Worm (Caenorhabditis elegans) whole organism, L1 larva: Measurements from ENCODE around the gene far-5.

ENCODE experiments used
- C04F5.9 ChIP-seq: sonication (generic microtip); optimal IDR thresholded peaks from 2 replicates; lab custom pipeline; 2016; ENCODE audit warnings: missing genetic modification characterization, missing compliant biosample characterization
- C34B4.2 ChIP-seq: sonication (generic microtip); optimal IDR thresholded peaks from 2 replicates; lab custom pipeline; 2017; ENCODE audit warnings: mild to moderate bottlenecking, missing genetic modification characterization, missing compliant biosample characterization
- Y116A8C.19 ChIP-seq: sonication (generic microtip); optimal IDR thresholded peaks from 2 replicates; lab custom pipeline; 2016; ENCODE audit warnings: missing compliant biosample characterization, missing genetic modification characterization, borderline replicate concordance
- aha-1 ChIP-seq: fragments of 150-350 bp; optimal IDR thresholded peaks from 2 replicates; lab custom pipeline; 2014; ENCODE audit warnings: missing biosample characterization, missing genetic modification characterization
- ama-1 ChIP-seq: fragments of 150-350 bp; optimal IDR thresholded peaks from 2 replicates; lab custom pipeline; 2014
- blmp-1 ChIP-seq: fragments of 150-350 bp; optimal IDR thresholded peaks from 2 replicates; lab custom pipeline; 2014; ENCODE audit warnings: missing biosample characterization, missing genetic modification characterization
- ces-1 ChIP-seq: fragments of 150-350 bp; optimal IDR thresholded peaks from 2 replicates; lab custom pipeline; 2014; ENCODE audit warnings: missing biosample characterization, missing genetic modification reagents, missing genetic modification characterization
- elt-2 ChIP-seq: sonication (generic microtip); optimal IDR thresholded peaks from 2 replicates; lab custom pipeline; 2016; ENCODE audit warnings: missing genetic modification characterization, mild to moderate bottlenecking, inconsistent platforms, missing compliant biosample characterization, missing genetic modification reagents
- elt-3 ChIP-seq, 6 experiments: fragments of 150-350 bp in 1 of 6; sonication (generic microtip); optimal IDR thresholded peaks; 2 replicates each; lab custom pipeline; 2017 to 2018; ENCODE audit warnings: missing biosample characterization in 6 of 6, missing genetic modification characterization in 6 of 6, inconsistent platforms in 1 of 6
- fkh-10 ChIP-seq: sonication (generic microtip); optimal IDR thresholded peaks from 2 replicates; lab custom pipeline; 2017; ENCODE audit warnings: missing biosample characterization, missing genetic modification reagents, missing genetic modification characterization
- fkh-4 ChIP-seq: sonication (generic microtip); optimal IDR thresholded peaks from 2 replicates; lab custom pipeline; 2016; ENCODE audit warnings: missing compliant biosample characterization, missing genetic modification characterization, borderline replicate concordance
- fkh-8 ChIP-seq: sonication (generic microtip); optimal IDR thresholded peaks from 2 replicates; lab custom pipeline; 2016; ENCODE audit warnings: mild to moderate bottlenecking, missing genetic modification characterization, missing compliant biosample characterization
- fos-1 ChIP-seq: fragments of 150-350 bp; optimal IDR thresholded peaks from 2 replicates; lab custom pipeline; 2014; ENCODE audit warnings: missing biosample characterization, missing genetic modification characterization
- grh-1 ChIP-seq: fragments of 200-800 bp; sonication (Bioruptor generic); IDR thresholded peaks from 2 replicates; pipeline ENCODE4 v1.3.6; 2022; ENCODE audit warnings: missing genetic modification reagents, missing genetic modification characterization, missing compliant biosample characterization
- irx-1 ChIP-seq: sonication (generic microtip); optimal IDR thresholded peaks from 2 replicates; lab custom pipeline; 2016; ENCODE audit warnings: missing genetic modification characterization, missing compliant biosample characterization
- jun-1 ChIP-seq: fragments of 150-350 bp; optimal IDR thresholded peaks from 2 replicates; lab custom pipeline; 2014; ENCODE audit warnings: missing biosample characterization, missing genetic modification reagents, missing genetic modification characterization
- lin-14 ChIP-seq: fragments of 200-800 bp; sonication (Bioruptor generic); optimal IDR thresholded peaks from 2 replicates; lab custom pipeline; 2018; ENCODE audit warnings: mild to moderate bottlenecking, missing genetic modification characterization, moderate library complexity, missing compliant biosample characterization
- lsy-2 ChIP-seq, 2 experiments: fragments of 150-350 bp; optimal IDR thresholded peaks; 2 replicates each; lab custom pipeline; 2014; ENCODE audit warnings: missing biosample characterization in 2 of 2, missing genetic modification characterization in 2 of 2
- mdl-1 ChIP-seq, 2 experiments: fragments of 150-350 bp; optimal IDR thresholded peaks; 2 replicates each; lab custom pipeline; 2014 to 2017; ENCODE audit warnings: missing biosample characterization in 2 of 2, missing genetic modification characterization in 2 of 2, inconsistent platforms in 1 of 2
- nhr-12 ChIP-seq: sonication (generic microtip); optimal IDR thresholded peaks from 2 replicates; lab custom pipeline; 2017; ENCODE audit warnings: missing biosample characterization, missing genetic modification characterization
- nhr-20 ChIP-seq: sonication (generic microtip); optimal IDR thresholded peaks from 2 replicates; lab custom pipeline; 2016; ENCODE audit warnings: mild to moderate bottlenecking, missing genetic modification characterization, missing compliant biosample characterization
- nhr-28 ChIP-seq: fragments of 150-350 bp; optimal IDR thresholded peaks from 2 replicates; lab custom pipeline; 2014; ENCODE audit warnings: missing biosample characterization, missing genetic modification characterization
- nhr-85 ChIP-seq: sonication (generic microtip); peaks from one replicate; lab custom pipeline; 2016; ENCODE audit warnings: missing genetic modification characterization, inconsistent platforms, missing compliant biosample characterization
- nhr-90 ChIP-seq: sonication (generic microtip); optimal IDR thresholded peaks from 2 replicates; lab custom pipeline; 2016; ENCODE audit warnings: mild to moderate bottlenecking, missing genetic modification characterization, missing compliant biosample characterization; ENCODE audit not compliant: poor library complexity
- rnt-1 ChIP-seq: sonication (generic microtip); optimal IDR thresholded peaks from 2 replicates; lab custom pipeline; 2016; ENCODE audit warnings: mild to moderate bottlenecking, missing genetic modification characterization, moderate library complexity, missing compliant biosample characterization
- skn-1 ChIP-seq: fragments of 150-350 bp; optimal IDR thresholded peaks from 2 replicates; lab custom pipeline; 2014; ENCODE audit warnings: missing biosample characterization, missing genetic modification characterization
- snu-23 ChIP-seq: sonication (generic microtip); optimal IDR thresholded peaks from 2 replicates; lab custom pipeline; 2016; ENCODE audit warnings: missing genetic modification characterization, missing compliant biosample characterization
- swsn-7 ChIP-seq: sonication (generic microtip); optimal IDR thresholded peaks from 2 replicates; lab custom pipeline; 2016; ENCODE audit warnings: missing genetic modification characterization, missing compliant biosample characterization
- unc-130 ChIP-seq: fragments of 150-350 bp; optimal IDR thresholded peaks from 2 replicates; lab custom pipeline; 2017; ENCODE audit warnings: missing biosample characterization, missing genetic modification characterization, inconsistent platforms
- unc-30 ChIP-seq: sonication (generic microtip); optimal IDR thresholded peaks from 2 replicates; lab custom pipeline; 2017; ENCODE audit warnings: missing biosample characterization, missing genetic modification characterization
- unc-86 ChIP-seq: sonication (generic microtip); optimal IDR thresholded peaks from 2 replicates; lab custom pipeline; 2016; ENCODE audit warnings: missing genetic modification characterization, missing compliant biosample characterization
- vab-15 ChIP-seq: sonication (generic microtip); optimal IDR thresholded peaks from 2 replicates; lab custom pipeline; 2017; ENCODE audit warnings: missing genotype, mild to moderate bottlenecking, missing genetic modification characterization, missing compliant biosample characterization
- xbp-1 ChIP-seq: sonication (generic microtip); optimal IDR thresholded peaks from 2 replicates; lab custom pipeline; 2016; ENCODE audit warnings: missing genetic modification characterization, missing compliant biosample characterization
- ztf-4 ChIP-seq: fragments of 150-350 bp; optimal IDR thresholded peaks from 2 replicates; lab custom pipeline; 2014; ENCODE audit warnings: missing biosample characterization, missing genetic modification characterization

far-5 gene

ce11 chrV:12987061-12987460 lies 8.3 kb upstream of the far-5 start, which contains the start of gene shw-3:
shw-3 (minus strand) TSS chrV:12987161.
- TF ChIP-seq ces-1 (GFP tag; lab: Kevin White, UChicago), result no peak
- no peak for TF ChIP-seq nhr-12 (tag; lab: Kevin White, UChicago)
- no peak for TF ChIP-seq Y116A8C.19 (tag; lab: Kevin White, UChicago)
- no peak for TF ChIP-seq mdl-1 (tag; optimal IDR thresholded peaks at IDR 0.05; lab: Kevin White, UChicago)
- no peak for TF ChIP-seq aha-1 (tag; lab: Kevin White, UChicago)
- TF ChIP-seq C04F5.9 (tag; lab: Kevin White, UChicago), result no peak
- TF ChIP-seq unc-130 (tag; lab: Kevin White, UChicago), result no peak
- no peak for TF ChIP-seq nhr-85 (tag; lab: Kevin White, UChicago)
- no peak for TF ChIP-seq fkh-8 (tag; lab: Kevin White, UChicago)
- TF ChIP-seq ztf-4, result no peak
- TF ChIP-seq elt-2 (tag; lab: Kevin White, UChicago), result no peak
- TF ChIP-seq nhr-28 (tag; lab: Kevin White, UChicago), result no peak
- TF ChIP-seq swsn-7 (tag; lab: Kevin White, UChicago), result no peak
- no peak for TF ChIP-seq jun-1 (tag; lab: Kevin White, UChicago)

- no peak for TF ChIP-seq C34B4.2
- peak; percentile 42 for TF ChIP-seq nhr-85 (tag; lab: Kevin White, UChicago)
Measured at ce11 chrV:12988256-12988655, 7.1 kb upstream of the far-5 start, which contains the start of gene F15B9.8. F15B9.8 (plus strand) TSS chrV:12988556.

- TF ChIP-seq grh-1 (GFP tag; lab: Robert Waterston, UW) (0 out of 2 replicates have a peak, but pooled peaks have one; percentile 45), irx-1 (no peak), blmp-1 (tag; lab: Kevin White, UChicago) (peak; percentile 18), nhr-85 (tag; lab: Kevin White, UChicago) (peak; percentile 82), snu-23 (no peak), lin-14 (GFP tag; lab: Kevin White, UChicago) (peak; percentile 60)
Measured at ce11 chrV:12992891-12993290, 2.5 kb upstream of the far-5 start, which contains the start of the genes F15B9.11 and dsl-7. F15B9.11 (minus strand) TSS chrV:12992895. dsl-7 (plus strand) TSS chrV:12993150.

- no peak for TF ChIP-seq nhr-90
- no peak for TF ChIP-seq nhr-20 (tag; lab: Kevin White, UChicago)
- TF ChIP-seq fos-1 (tag; lab: Kevin White, UChicago), result no peak
- TF ChIP-seq rnt-1, result no peak
- no peak for TF ChIP-seq skn-1
- no peak for TF ChIP-seq unc-130 (tag; lab: Kevin White, UChicago)
- no peak for TF ChIP-seq vab-15 (tag; lab: Kevin White, UChicago)
- no peak for TF ChIP-seq fkh-4 (tag; lab: Kevin White, UChicago)
- no peak for TF ChIP-seq unc-86
- no peak for TF ChIP-seq unc-30 (tag; lab: Kevin White, UChicago)
- TF ChIP-seq elt-3 (tag; optimal IDR thresholded peaks at IDR 0.05; lab: Kevin White, UChicago), result no peak
- no peak for TF ChIP-seq fkh-10 (GFP tag; lab: Kevin White, UChicago)
- no peak for TF ChIP-seq xbp-1 (tag; lab: Kevin White, UChicago)
Measured at ce11 chrV:12997422-12997821, 2.1 kb downstream of the far-5 start, which contains the start of gene far-3. far-3 (minus strand) TSS chrV:12997522.

- TF ChIP-seq C04F5.9 (tag; lab: Kevin White, UChicago) (no peak), unc-130 (tag; lab: Kevin White, UChicago) (no peak), ama-1 (lab: Kevin White, UChicago) (no peak), fkh-4 (tag; lab: Kevin White, UChicago) (no peak), mdl-1 (tag; optimal IDR thresholded peaks at IDR 0.05; lab: Kevin White, UChicago) (no peak), lsy-2 (tag; optimal IDR thresholded peaks at IDR 0.05; lab: Kevin White, UChicago) (no peak), vab-15 (tag; lab: Kevin White, UChicago) (no peak)
Measured at ce11 chrV:12999559-12999958, 4.2 kb downstream of the far-5 start, which contains the start of gene far-4. far-4 (minus strand) TSS chrV:12999659.
